Worm (Caenorhabditis elegans): Measurements from ENCODE around the gene F23H12.5.

- no peak for TF ChIP-seq ceh-82 (tag; optimal IDR thresholded peaks at IDR 0.05)
- no peak for TF ChIP-seq nhr-11 (tag; optimal IDR thresholded peaks at IDR 0.05)
These were observed 6.7 kb downstream of the F23H12.5 start, which contains the start of gene fipr-2 for ce11 chrV:12365104-12365503.
